Fruit fly (Drosophila melanogaster) Kc167 (cell line): ENCODE results near the gene Btk.

ENCODE experiments used
- h ChIP-seq: fragments of >200 bp; optimal IDR thresholded peaks from 3 replicates; lab custom pipeline; 2018; ENCODE audit warnings: missing external identifiers
- ttk ChIP-seq: sonication (Bioruptor generic); optimal IDR thresholded peaks from 2 replicates; lab custom pipeline; 2017; ENCODE audit warnings: missing external identifiers

dm6 chr2L:8327272-8327555 is 26.3 kb upstream of the Btk start, which contains the start of gene CG14275:
- no peak for TF ChIP-seq ttk (lab: Kevin White, UChicago)
- no peak for TF ChIP-seq h
